In genomic region chr3R:24813637-24814301, dm6 we compare ENCODE assay signal across 1 fruit fly cellular context.
TF ChIP-seq lines count a peak whose summit lies in the region.

Gene lili (minus strand): TSS chr3R:24814012.
Gene CG34150 (plus strand): TSS chr3R:24814262.

TF ChIP-seq in whole organism, embryonic, 481 proteins besides CTCF, POLR2A, EP300 and RAD21 (continued from another document and continues in another):
- TF ChIP-seq stwl (tag; optimal IDR thresholded peaks at IDR 0.05; lab: Kevin White, UChicago) (peak; percentile 75), NC2β (GFP tag; optimal IDR thresholded peaks at IDR 0.05; lab: Kevin White, UChicago) (peak; percentile 62), CG12744 (GFP tag; optimal IDR thresholded peaks at IDR 0.05; lab: Kevin White, UChicago) (peak; percentile 72), Stat92E (GFP tag; optimal IDR thresholded peaks at IDR 0.05; lab: Kevin White, UChicago) (no peak), CG10274 (GFP tag; optimal IDR thresholded peaks at IDR 0.05; lab: Kevin White, UChicago) (no peak), crp (GFP tag; optimal IDR thresholded peaks at IDR 0.05; lab: Kevin White, UChicago) (peak; percentile 78 to 94), CG13123 (GFP tag; optimal IDR thresholded peaks at IDR 0.05; lab: Kevin White, UChicago) (peak; percentile 58), CG33557 (GFP tag; optimal IDR thresholded peaks at IDR 0.05; lab: Kevin White, UChicago) (peak; percentile 76), CG17186 (GFP tag; optimal IDR thresholded peaks at IDR 0.05; lab: Kevin White, UChicago) (peak; percentile 19), odd (GFP tag; optimal IDR thresholded peaks at IDR 0.05; lab: Kevin White, UChicago) (no peak), CG6254 (GFP tag; optimal IDR thresholded peaks at IDR 0.05; lab: Kevin White, UChicago) (peak; percentile 15), HLHmδ (GFP tag; optimal IDR thresholded peaks at IDR 0.05; lab: Kevin White, UChicago) (no peak), Scr (GFP tag; IDR thresholded peaks at IDR 0.05; lab: Robert Waterston, UW; ENCODE audit: partially characterized antibody) (peak; percentile 84), Dbx (GFP tag; IDR thresholded peaks at IDR 0.05; lab: Robert Waterston, UW) (peak; percentile 82), fd96Cb (tag; optimal IDR thresholded peaks at IDR 0.05; lab: Kevin White, UChicago) (peak; percentile 36), repo (GFP tag; optimal IDR thresholded peaks at IDR 0.05; lab: Kevin White, UChicago) (peak; percentile 53), CG43689 (GFP tag; IDR thresholded peaks at IDR 0.05; lab: Robert Waterston, UW) (no peak), nom (GFP tag; optimal IDR thresholded peaks at IDR 0.05; lab: Kevin White, UChicago) (peak; percentile 33), NK7.1 (GFP tag; optimal IDR thresholded peaks at IDR 0.05; lab: Kevin White, UChicago) (peak; percentile 6), Sox100B (GFP tag; optimal IDR thresholded peaks at IDR 0.05; lab: Kevin White, UChicago) (no peak), cato (GFP tag; optimal IDR thresholded peaks at IDR 0.05; lab: Kevin White, UChicago; ENCODE audit: borderline replicate concordance) (peak; percentile 34), nerfin-1 (tag; optimal IDR thresholded peaks at IDR 0.05; lab: Kevin White, UChicago) (peak; percentile 97), CG4617 (GFP tag; optimal IDR thresholded peaks at IDR 0.05; lab: Kevin White, UChicago; ENCODE audit: borderline replicate concordance) (peak; percentile 46), CG14050 (GFP tag; IDR thresholded peaks at IDR 0.05; lab: Robert Waterston, UW) (peak; percentile 48; the same call in 1 of the 3 replicates), CG3281 (GFP tag; optimal IDR thresholded peaks at IDR 0.05; lab: Kevin White, UChicago) (peak; percentile 67), CG11560 (tag; IDR thresholded peaks at IDR 0.05; lab: Robert Waterston, UW) (peak; percentile 60; the same call in 1 of the 3 replicates), CG15479 (GFP tag; optimal IDR thresholded peaks at IDR 0.05; lab: Kevin White, UChicago) (no peak), gsb-n (tag; optimal IDR thresholded peaks at IDR 0.05; lab: Kevin White, UChicago) (peak; percentile 43), D19A (tag; optimal IDR thresholded peaks at IDR 0.05; lab: Kevin White, UChicago) (no peak), CG7745 (tag; optimal IDR thresholded peaks at IDR 0.05; lab: Kevin White, UChicago) (no peak), grau (tag; optimal IDR thresholded peaks at IDR 0.05; lab: Kevin White, UChicago) (peak; percentile 75), jigr1 (GFP tag; IDR thresholded peaks at IDR 0.05; lab: Robert Waterston, UW) (peak; percentile 36; the same call in 1 of the 3 replicates), CG31224 (GFP tag; IDR thresholded peaks at IDR 0.05; lab: Robert Waterston, UW) (peak; percentile 42; the same call in 1 of the 2 replicates), CG10209 (GFP tag; optimal IDR thresholded peaks at IDR 0.05; lab: Kevin White, UChicago) (peak; percentile 56), fd3F (GFP tag; optimal IDR thresholded peaks at IDR 0.05; lab: Kevin White, UChicago) (peak; percentile 67), CG16813 (GFP tag; IDR thresholded peaks at IDR 0.05; lab: Robert Waterston, UW; ENCODE audit: partially characterized antibody) (peak; percentile 78), en (GFP tag; optimal IDR thresholded peaks at IDR 0.05; lab: Kevin White, UChicago) (peak; percentile 25), D (optimal IDR thresholded peaks at IDR 0.05; lab: Kevin White, UChicago) (no peak), D (GFP tag; optimal IDR thresholded peaks at IDR 0.05; lab: Kevin White, UChicago) (no peak), CG17385 (GFP tag; optimal IDR thresholded peaks at IDR 0.05; lab: Kevin White, UChicago) (peak; percentile 63), Aef1 (GFP tag; IDR thresholded peaks at IDR 0.05; lab: Robert Waterston, UW) (peak; percentile 71), Xrp1 (GFP tag; IDR thresholded peaks at IDR 0.05; lab: Robert Waterston, UW) (peak; percentile 73; the same call in 1 of the 2 replicates), CG15601 (tag; optimal IDR thresholded peaks at IDR 0.05; lab: Kevin White, UChicago) (peak; percentile 84), CG13424 (tag; optimal IDR thresholded peaks at IDR 0.05; lab: Kevin White, UChicago) (peak; percentile 89), CG14014 (GFP tag; IDR thresholded peaks at IDR 0.05; lab: Robert Waterston, UW) (peak; percentile 78), Rfx (GFP tag; IDR thresholded peaks at IDR 0.05; lab: Robert Waterston, UW) (peak; percentile 78), CG4730 (GFP tag; IDR thresholded peaks at IDR 0.05; lab: Robert Waterston, UW) (peak; percentile 60), ssp (GFP tag; IDR thresholded peaks at IDR 0.05; lab: Robert Waterston, UW) (peak; percentile 71), CG2875 (GFP tag; optimal IDR thresholded peaks at IDR 0.05; lab: Kevin White, UChicago) (no peak), Asciz (GFP tag; optimal IDR thresholded peaks at IDR 0.05; lab: Kevin White, UChicago) (peak; percentile 55), ems (GFP tag; optimal IDR thresholded peaks at IDR 0.05; lab: Kevin White, UChicago) (peak; percentile 70), HmgD (GFP tag; optimal IDR thresholded peaks at IDR 0.05; lab: Kevin White, UChicago) (no peak), CG2199 (GFP tag; IDR thresholded peaks at IDR 0.05; lab: Robert Waterston, UW) (no peak), Sox102F (GFP tag; optimal IDR thresholded peaks at IDR 0.05; lab: Kevin White, UChicago) (no peak), caup (GFP tag; optimal IDR thresholded peaks at IDR 0.05; lab: Kevin White, UChicago; ENCODE audit: severe bottlenecking) (peak; percentile 53), CG6791 (GFP tag; IDR thresholded peaks at IDR 0.05; lab: Robert Waterston, UW; ENCODE audit: partially characterized antibody) (peak; percentile 76), CG5245 (GFP tag; optimal IDR thresholded peaks at IDR 0.05; lab: Kevin White, UChicago) (peak; percentile 73), CG12236 (GFP tag; optimal IDR thresholded peaks at IDR 0.05; lab: Kevin White, UChicago) (peak; percentile 42), CG7271 (tag; optimal IDR thresholded peaks at IDR 0.05; lab: Kevin White, UChicago) (peak; percentile 66), pan (optimal IDR thresholded peaks at IDR 0.05; lab: Kevin White, UChicago) (no peak), pan (GFP tag; optimal IDR thresholded peaks at IDR 0.05 in 1 of 2, IDR thresholded peaks at IDR 0.05 in 1 of 2) (peak in 1 of 2 experiments; percentile 67), ash1 (GFP tag; optimal IDR thresholded peaks at IDR 0.05; lab: Kevin White, UChicago) (no peak), tup (GFP tag; optimal IDR thresholded peaks at IDR 0.05; lab: Kevin White, UChicago) (no peak), CG4707 (GFP tag; optimal IDR thresholded peaks at IDR 0.05; lab: Kevin White, UChicago) (no peak), chinmo (GFP tag; IDR thresholded peaks at IDR 0.05; lab: Robert Waterston, UW; ENCODE audit: partially characterized antibody) (no peak), CG10321 (GFP tag; IDR thresholded peaks at IDR 0.05; lab: Robert Waterston, UW) (no peak), CG8478 (optimal IDR thresholded peaks at IDR 0.05; lab: Kevin White, UChicago) (no peak), Nf-YA (GFP tag; IDR thresholded peaks at IDR 0.05; lab: Robert Waterston, UW) (peak; percentile 50; the same call in 1 of the 2 replicates), Side (GFP tag; optimal IDR thresholded peaks at IDR 0.05; lab: Kevin White, UChicago) (peak; percentile 55), btn (GFP tag; optimal IDR thresholded peaks at IDR 0.05; lab: Kevin White, UChicago) (no peak), maf-S (GFP tag; optimal IDR thresholded peaks at IDR 0.05; lab: Kevin White, UChicago) (peak; percentile 62), ftz-f1 (GFP tag; optimal IDR thresholded peaks at IDR 0.05; lab: Kevin White, UChicago) (peak; percentile 14), CG4328 (GFP tag; optimal IDR thresholded peaks at IDR 0.05; lab: Kevin White, UChicago) (peak; percentile 65), run (tag; optimal IDR thresholded peaks at IDR 0.05; lab: Kevin White, UChicago) (no peak), chn (GFP tag; optimal IDR thresholded peaks at IDR 0.05; lab: Kevin White, UChicago) (peak; percentile 78), CG17568 (GFP tag; optimal IDR thresholded peaks at IDR 0.05; lab: Kevin White, UChicago) (no peak), ci (GFP tag; IDR thresholded peaks at IDR 0.05; lab: Robert Waterston, UW) (peak; percentile 73), CG18619 (GFP tag; optimal IDR thresholded peaks at IDR 0.05; lab: Kevin White, UChicago) (peak; percentile 42), Eip74EF (GFP tag; optimal IDR thresholded peaks at IDR 0.05; lab: Kevin White, UChicago) (no peak), CG11696 (GFP tag; IDR thresholded peaks at IDR 0.05; lab: Robert Waterston, UW) (no peak), ewg (GFP tag; optimal IDR thresholded peaks at IDR 0.05; lab: Kevin White, UChicago) (peak; percentile 51), tna (GFP tag; IDR thresholded peaks at IDR 0.05; lab: Robert Waterston, UW; ENCODE audit: partially characterized antibody) (peak; percentile 16; the same call in 1 of the 2 replicates), Hand (GFP tag; optimal IDR thresholded peaks at IDR 0.05; lab: Kevin White, UChicago) (no peak), Mes4 (GFP tag; optimal IDR thresholded peaks at IDR 0.05; lab: Kevin White, UChicago) (peak; percentile 56), CG2889 (GFP tag; IDR thresholded peaks at IDR 0.05; lab: Robert Waterston, UW) (0 out of 3 replicates have a peak, but pooled peaks have one; percentile 45), Dad (GFP tag; optimal IDR thresholded peaks at IDR 0.05; lab: Kevin White, UChicago) (peak; percentile 73), CG11247 (GFP tag; IDR thresholded peaks at IDR 0.05; lab: Robert Waterston, UW) (no peak; the same call in none of the 2 replicates), CG2712 (tag; optimal IDR thresholded peaks at IDR 0.05; lab: Kevin White, UChicago) (peak; percentile 86), CG11093 (GFP tag; IDR thresholded peaks at IDR 0.05; lab: Robert Waterston, UW) (peak; percentile 44; the same call in 1 of the 3 replicates), CG12104 (GFP tag; optimal IDR thresholded peaks at IDR 0.05; lab: Kevin White, UChicago) (peak; percentile 52), inv (GFP tag; IDR thresholded peaks at IDR 0.05; lab: Robert Waterston, UW; ENCODE audit: partially characterized antibody) (peak; percentile 73), CG2678 (tag; optimal IDR thresholded peaks at IDR 0.05; lab: Kevin White, UChicago) (peak; percentile 81), CG8924 (tag; optimal IDR thresholded peaks at IDR 0.05; lab: Kevin White, UChicago) (peak; percentile 75), B-H1 (GFP tag; IDR thresholded peaks at IDR 0.05; lab: Robert Waterston, UW) (no peak; the same call in 2 of the 3 replicates), dimm (GFP tag; IDR thresholded peaks at IDR 0.05; lab: Robert Waterston, UW) (no peak), lab (GFP tag; optimal IDR thresholded peaks at IDR 0.05; lab: Kevin White, UChicago) (peak; percentile 71), dmrt11E (tag; optimal IDR thresholded peaks at IDR 0.05; lab: Kevin White, UChicago) (peak; percentile 69), sisA (GFP tag; IDR thresholded peaks at IDR 0.05; lab: Robert Waterston, UW) (peak; percentile 62), CG42726 (GFP tag; IDR thresholded peaks at IDR 0.05; lab: Robert Waterston, UW; ENCODE audit: partially characterized antibody) (peak; percentile 56; the same call in 1 of the 2 replicates), CG9215 (GFP tag; IDR thresholded peaks at IDR 0.05; lab: Robert Waterston, UW) (peak; percentile 73), psq (GFP tag; optimal IDR thresholded peaks at IDR 0.05; lab: Kevin White, UChicago) (peak; percentile 57), nau (GFP tag; optimal IDR thresholded peaks at IDR 0.05; lab: Kevin White, UChicago) (no peak), CG32532 (GFP tag; IDR thresholded peaks at IDR 0.05; lab: Robert Waterston, UW) (peak; percentile 81), Ada2b (GFP tag; IDR thresholded peaks at IDR 0.05; lab: Robert Waterston, UW) (peak; percentile 63; the same call in 1 of the 2 replicates), z (GFP tag; IDR thresholded peaks at IDR 0.05; lab: Robert Waterston, UW) (no peak), CG1602 (GFP tag; optimal IDR thresholded peaks at IDR 0.05; lab: Kevin White, UChicago) (peak; percentile 70), Spps (tag; optimal IDR thresholded peaks at IDR 0.05; lab: Kevin White, UChicago) (peak; percentile 43), lilli (GFP tag; optimal IDR thresholded peaks at IDR 0.05; lab: Kevin White, UChicago) (peak; percentile 88), sqz (GFP tag; optimal IDR thresholded peaks at IDR 0.05; lab: Kevin White, UChicago) (no peak), C15 (GFP tag; IDR thresholded peaks at IDR 0.05; lab: Robert Waterston, UW) (no peak), fd64A (GFP tag; optimal IDR thresholded peaks at IDR 0.05; lab: Kevin White, UChicago) (no peak), cad (GFP tag; optimal IDR thresholded peaks at IDR 0.05; lab: Kevin White, UChicago) (no peak), CG14667 (GFP tag; IDR thresholded peaks at IDR 0.05; lab: Robert Waterston, UW) (0 out of 2 replicates have a peak, but pooled peaks have one; percentile 26), CG31365 (tag; optimal IDR thresholded peaks at IDR 0.05; lab: Kevin White, UChicago) (no peak), CG9876 (GFP tag; optimal IDR thresholded peaks at IDR 0.05; lab: Kevin White, UChicago) (no peak), CG32767 (GFP tag; IDR thresholded peaks at IDR 0.05; lab: Robert Waterston, UW) (peak; percentile 73; the same call in 1 of the 2 replicates), CG7928 (GFP tag; optimal IDR thresholded peaks at IDR 0.05; lab: Kevin White, UChicago) (peak; percentile 54), CG6272 (GFP tag; IDR thresholded peaks at IDR 0.05; lab: Robert Waterston, UW) (peak; percentile 72), CG3407 (GFP tag; optimal IDR thresholded peaks at IDR 0.05; lab: Kevin White, UChicago) (peak; percentile 13), Oli (tag; optimal IDR thresholded peaks at IDR 0.05; lab: Kevin White, UChicago) (peak; percentile 50), Blimp-1 (GFP tag; optimal IDR thresholded peaks at IDR 0.05; lab: Kevin White, UChicago) (peak; percentile 76), prd (optimal IDR thresholded peaks at IDR 0.05; lab: Kevin White, UChicago) (no peak), prd (GFP tag; IDR thresholded peaks at IDR 0.05; lab: Robert Waterston, UW) (peak; percentile 84), CG4820 (GFP tag; optimal IDR thresholded peaks at IDR 0.05; lab: Kevin White, UChicago) (peak; percentile 74), pb (GFP tag; optimal IDR thresholded peaks at IDR 0.05; lab: Kevin White, UChicago) (no peak), Mad (GFP tag; optimal IDR thresholded peaks at IDR 0.05; lab: Kevin White, UChicago) (peak; percentile 87), CG16815 (GFP tag; optimal IDR thresholded peaks at IDR 0.05; lab: Kevin White, UChicago) (peak; percentile 7), CG6854 (GFP tag; optimal IDR thresholded peaks at IDR 0.05; lab: Kevin White, UChicago) (no peak), aop (GFP tag; IDR thresholded peaks at IDR 0.05; lab: Robert Waterston, UW) (no peak)
